Worm (Caenorhabditis elegans) whole organism, young adult: ENCODE measurements around the gene K05G3.1.

ENCODE experiments used
- K11D2.4 ChIP-seq: fragments of 200-800 bp; sonication (Bioruptor generic); IDR thresholded peaks from 2 replicates; pipeline ENCODE4 v1.3.6; 2022; ENCODE audit warnings: missing genetic modification reagents, missing genetic modification characterization, missing compliant biosample characterization
- bed-2 ChIP-seq: fragments of 200-800 bp; sonication (Bioruptor generic); IDR thresholded peaks from 2 replicates; pipeline ENCODE4 v1.3.6; 2022; ENCODE audit warnings: missing genetic modification reagents, missing genetic modification characterization, missing compliant biosample characterization
- die-1 ChIP-seq: sonication (generic microtip); optimal IDR thresholded peaks from 2 replicates; lab custom pipeline; 2016; ENCODE audit warnings: missing genotype, mild to moderate bottlenecking, missing genetic modification characterization, missing compliant biosample characterization
- ekl-4 ChIP-seq: fragments of 200-800 bp; sonication (Bioruptor generic); IDR thresholded peaks from 2 replicates; pipeline ENCODE4 v1.3.6; 2022; ENCODE audit warnings: missing genetic modification reagents, missing genetic modification characterization, missing compliant biosample characterization
- mxl-1 ChIP-seq: sonication (generic microtip); optimal IDR thresholded peaks from 2 replicates; lab custom pipeline; 2016; ENCODE audit warnings: missing genetic modification characterization, missing compliant biosample characterization
- pha-4 ChIP-seq: fragments of 150-350 bp; sonication (generic microtip); optimal IDR thresholded peaks from 2 replicates; lab custom pipeline; 2014; ENCODE audit warnings: missing biosample characterization, missing genetic modification reagents, missing genetic modification characterization

DNA sequence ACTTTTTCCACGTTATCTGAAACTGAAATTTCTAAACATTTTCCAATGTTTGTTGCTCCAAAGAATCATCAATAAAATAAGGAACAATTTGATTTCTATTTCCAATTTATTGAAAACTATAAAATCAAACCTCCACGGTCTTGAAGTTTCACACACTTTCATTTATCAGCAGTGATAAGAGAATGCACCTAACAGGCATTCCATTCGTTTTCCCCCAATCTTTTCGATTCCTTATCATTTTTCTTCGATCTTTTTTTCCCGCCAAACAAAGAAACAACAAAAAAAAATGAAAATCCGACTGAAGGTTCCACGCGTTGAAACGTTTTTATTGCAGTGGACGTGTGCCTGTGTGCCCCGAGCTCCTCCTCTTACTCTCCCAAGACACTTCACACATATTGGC is 44.5 kb upstream of the K05G3.1 start, which contains the start of gene nas-39:
- TF ChIP-seq ekl-4 = no peak
- TF ChIP-seq bed-2 = no peak
- TF ChIP-seq mxl-1 (tag; lab: Kevin White, UChicago) = no peak
- TF ChIP-seq die-1 (tag; lab: Kevin White, UChicago) = no peak
- no peak for TF ChIP-seq K11D2.4 (GFP tag; lab: Robert Waterston, UW)
- no peak for TF ChIP-seq pha-4 (tag; lab: Kevin White, UChicago)
